Fruit fly (Drosophila melanogaster): ENCODE results near the gene CG34049.

Gene CG34049

DNA sequence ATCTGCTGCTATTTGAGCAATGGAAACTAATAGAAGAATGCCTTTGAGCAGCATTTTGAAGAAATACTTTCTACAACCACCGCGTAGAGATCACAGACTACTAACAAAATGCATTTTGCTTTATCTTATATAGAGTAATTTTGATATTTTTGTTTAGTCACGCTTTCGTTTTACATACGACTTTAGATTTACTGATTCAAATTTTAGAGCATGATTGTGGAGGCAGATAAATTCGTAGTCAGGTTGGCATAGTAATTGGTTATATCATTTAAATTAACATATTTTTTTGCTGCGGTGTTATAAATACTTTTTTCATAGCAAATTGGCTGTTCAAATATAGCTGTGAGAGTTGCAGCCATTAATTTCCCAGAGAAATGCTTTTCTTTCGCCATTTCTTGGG, 3.9 kb upstream of the CG34049 start, which contains the start of gene CG17242:
CG17242 (minus strand) TSS at position 101 of the 400 bp plus-strand sequence.
- TF ChIP-seq CG32264 (GFP tag; optimal IDR thresholded peaks at IDR 0.05) (no peak), Dif (GFP tag; optimal IDR thresholded peaks at IDR 0.05; ENCODE audit: partially characterized antibody) (no peak), Rel (GFP tag; optimal IDR thresholded peaks at IDR 0.05) (no peak), Rel (tag; optimal IDR thresholded peaks at IDR 0.05) (no peak), Sp1 (GFP tag; optimal IDR thresholded peaks at IDR 0.05) (no peak), dsf (GFP tag; optimal IDR thresholded peaks at IDR 0.05; ENCODE audit: borderline replicate concordance) (no peak), rgr (GFP tag; optimal IDR thresholded peaks at IDR 0.05) (no peak), fru (GFP tag; optimal IDR thresholded peaks at IDR 0.05) (no peak), Jra (GFP tag; optimal IDR thresholded peaks at IDR 0.05) (no peak), Abd-B (GFP tag; optimal IDR thresholded peaks at IDR 0.05) (no peak), Vsx2 (GFP tag; optimal IDR thresholded peaks at IDR 0.05; ENCODE audit: partially characterized antibody) (no peak), CG9705 (GFP tag; optimal IDR thresholded peaks at IDR 0.05) (no peak), N (GFP tag; optimal IDR thresholded peaks at IDR 0.05) (no peak), sv (GFP tag; optimal IDR thresholded peaks at IDR 0.05) (no peak), GATAd (GFP tag; optimal IDR thresholded peaks at IDR 0.05) (no peak), woc (GFP tag; optimal IDR thresholded peaks at IDR 0.05) (no peak), Hr78 (GFP tag; optimal IDR thresholded peaks at IDR 0.05) (no peak), ey (GFP tag; optimal IDR thresholded peaks at IDR 0.05) (no peak), Dfd (GFP tag; optimal IDR thresholded peaks at IDR 0.05) (no peak), psq (GFP tag; optimal IDR thresholded peaks at IDR 0.05) (no peak), CrebA (GFP tag; optimal IDR thresholded peaks at IDR 0.05; ENCODE audit: borderline replicate concordance) (no peak)

DNA sequence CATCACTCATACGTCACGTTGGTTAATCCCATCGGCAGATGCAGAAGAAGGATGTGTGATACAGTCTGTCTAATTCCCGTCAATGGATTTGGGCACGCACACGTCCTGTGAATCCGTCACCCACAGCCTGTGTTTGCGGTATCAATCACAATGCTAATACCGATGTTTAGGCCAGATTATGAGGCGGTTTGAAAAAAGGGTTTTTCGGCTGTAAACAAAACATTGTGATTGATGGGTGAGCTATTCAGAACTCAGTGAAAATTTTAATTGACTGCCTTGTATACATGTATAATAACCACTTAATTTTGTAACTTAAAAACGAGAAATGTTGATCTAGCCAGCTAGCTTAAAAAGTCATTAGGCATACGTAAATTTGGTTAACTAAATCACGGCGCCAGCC, 2.0 kb downstream of the CG34049 start, which contains the start of gene CG4270:
CG4270 (plus strand) TSS at position 301 of the 400 bp plus-strand sequence.
- TF ChIP-seq Hr83 (GFP tag; optimal IDR thresholded peaks at IDR 0.05; ENCODE audit: poor library complexity, severe bottlenecking) (no peak), h (GFP tag; optimal IDR thresholded peaks at IDR 0.05) (no peak), ey (GFP tag; optimal IDR thresholded peaks at IDR 0.05) (no peak), OdsH (GFP tag; optimal IDR thresholded peaks at IDR 0.05) (no peak), br (GFP tag; optimal IDR thresholded peaks at IDR 0.05) (no peak), CG9705 (GFP tag; optimal IDR thresholded peaks at IDR 0.05) (no peak), Abd-B (GFP tag; optimal IDR thresholded peaks at IDR 0.05) (no peak), dmrt93B (GFP tag; optimal IDR thresholded peaks at IDR 0.05) (no peak), rgr (GFP tag; optimal IDR thresholded peaks at IDR 0.05) (no peak), dl (GFP tag; optimal IDR thresholded peaks at IDR 0.05; ENCODE audit: insufficient read depth in 1 of 2, partially characterized antibody in 2 of 2) (no peak), lola (GFP tag; optimal IDR thresholded peaks at IDR 0.05) (no peak), Hr78 (GFP tag; optimal IDR thresholded peaks at IDR 0.05) (no peak), tai (GFP tag; optimal IDR thresholded peaks at IDR 0.05) (no peak)

DNA sequence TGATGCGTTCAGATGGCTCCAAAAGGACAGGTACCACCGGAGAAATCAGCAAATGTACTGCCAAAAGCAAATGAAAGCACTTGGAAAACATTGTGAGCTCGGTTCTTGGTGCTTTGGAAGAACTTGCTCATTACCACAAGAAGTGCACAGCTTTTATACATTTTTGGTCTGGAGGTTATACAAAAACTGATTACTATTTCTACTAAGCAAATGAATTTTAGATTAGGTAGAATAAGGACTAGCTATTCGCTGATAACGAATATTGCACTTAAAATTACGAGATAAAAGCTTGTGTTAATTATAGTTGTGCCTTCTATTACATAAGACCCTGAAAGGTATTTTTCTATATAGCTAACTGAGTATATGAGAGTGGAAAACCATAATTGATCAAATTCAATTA, 10.2 kb downstream of the CG34049 start, which contains the start of gene Send1:
Send1 (minus strand) TSS at position 101 of the 400 bp plus-strand sequence.
- TF ChIP-seq Sp1 (GFP tag; optimal IDR thresholded peaks at IDR 0.05) (no peak), CG32264 (GFP tag; optimal IDR thresholded peaks at IDR 0.05) (no peak), Myc (optimal IDR thresholded peaks at IDR 0.05) (no peak), sv (GFP tag; optimal IDR thresholded peaks at IDR 0.05) (no peak), rgr (GFP tag; optimal IDR thresholded peaks at IDR 0.05) (no peak), Dfd (GFP tag; optimal IDR thresholded peaks at IDR 0.05) (no peak), foxo (GFP tag; optimal IDR thresholded peaks at IDR 0.05) (no peak), Vsx2 (GFP tag; optimal IDR thresholded peaks at IDR 0.05; ENCODE audit: partially characterized antibody) (no peak)

DNA sequence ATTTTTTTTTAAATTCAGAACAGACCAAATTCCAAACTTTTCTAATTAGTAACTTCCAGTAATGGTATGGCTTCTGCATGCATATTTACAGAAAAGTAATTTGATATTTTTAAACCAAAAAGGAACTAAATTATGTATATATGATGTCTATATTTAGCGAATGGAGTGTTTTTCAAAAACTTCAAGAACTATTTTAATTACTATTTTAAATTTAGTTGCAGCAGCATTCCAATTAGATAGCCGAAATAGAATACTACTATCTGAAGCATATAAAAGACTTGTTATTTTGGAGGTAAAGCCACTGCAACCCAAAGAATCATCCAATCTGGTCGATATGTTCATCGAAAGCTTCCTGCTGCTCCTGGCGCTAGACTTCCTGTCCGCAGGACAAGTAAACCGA, 12.4 kb downstream of the CG34049 start, which contains the start of gene CG17234:
CG17234 (plus strand) TSS at position 301 of the 400 bp plus-strand sequence.
- TF ChIP-seq pan (optimal IDR thresholded peaks at IDR 0.05) (no peak), OdsH (GFP tag; optimal IDR thresholded peaks at IDR 0.05) (no peak), Myc (optimal IDR thresholded peaks at IDR 0.05) (no peak), jim (GFP tag; optimal IDR thresholded peaks at IDR 0.05) (no peak), dsf (GFP tag; optimal IDR thresholded peaks at IDR 0.05; ENCODE audit: borderline replicate concordance) (no peak), woc (GFP tag; optimal IDR thresholded peaks at IDR 0.05) (no peak), HLH106 (tag; optimal IDR thresholded peaks at IDR 0.05) (no peak), CG9705 (GFP tag; optimal IDR thresholded peaks at IDR 0.05) (no peak), CG32264 (GFP tag; optimal IDR thresholded peaks at IDR 0.05) (no peak), psq (GFP tag; optimal IDR thresholded peaks at IDR 0.05) (no peak), fru (GFP tag; optimal IDR thresholded peaks at IDR 0.05) (no peak), Hr78 (GFP tag; optimal IDR thresholded peaks at IDR 0.05) (no peak), sage (GFP tag; optimal IDR thresholded peaks at IDR 0.05) (no peak), Vsx2 (GFP tag; optimal IDR thresholded peaks at IDR 0.05; ENCODE audit: partially characterized antibody) (no peak), Jra (GFP tag; optimal IDR thresholded peaks at IDR 0.05) (no peak), Rel (GFP tag; optimal IDR thresholded peaks at IDR 0.05) (no peak), Rel (tag; optimal IDR thresholded peaks at IDR 0.05) (no peak)

Data from whole organism, wandering third instar larva.